Fruit fly (Drosophila melanogaster) whole organism, prepupa: ENCODE results near the gene CG15322.
"Not testable (repeated sequence)": the region's sequence is repeated elsewhere in the genome, so short reads cannot be mapped to it uniquely, and the experiment has no call there.

Source experiments
- Blimp-1 ChIP-seq: fragments of 200-800 bp; sonication (Bioruptor generic); optimal IDR thresholded peaks from 3 replicates; lab custom pipeline; 2017; ENCODE audit warnings: missing biosample characterization, missing genetic modification characterization, mild to moderate bottlenecking, moderate library complexity, missing genetic modification reagents
- CG10631 ChIP-seq: fragments of 200-800 bp; sonication (Bioruptor generic); optimal IDR thresholded peaks from 2 replicates; lab custom pipeline; 2016; ENCODE audit warnings: missing biosample characterization, missing genetic modification characterization
- CG10669 ChIP-seq: fragments of 200-800 bp; sonication (Bioruptor generic); optimal IDR thresholded peaks from 3 replicates; lab custom pipeline; 2018; ENCODE audit warnings: missing biosample characterization, mild to moderate bottlenecking, missing genetic modification characterization, moderate library complexity
- CG11294 ChIP-seq: fragments of 200-800 bp; sonication (Bioruptor generic); IDR thresholded peaks from 2 replicates; pipeline ENCODE4 v1.3.6; 2022; ENCODE audit warnings: missing biosample characterization, missing genetic modification characterization
- CG11902 ChIP-seq: fragments of 200-800 bp; sonication (Bioruptor generic); optimal IDR thresholded peaks from 3 replicates; lab custom pipeline; 2016; ENCODE audit warnings: missing biosample characterization, missing genetic modification characterization
- CG1621 ChIP-seq: fragments of 200-800 bp; sonication (Bioruptor generic); optimal IDR thresholded peaks from 3 replicates; lab custom pipeline; 2018; ENCODE audit warnings: missing biosample characterization, mild to moderate bottlenecking, missing genetic modification characterization
- CG16779 ChIP-seq: fragments of 200-800 bp; sonication (Bioruptor generic); optimal IDR thresholded peaks from 3 replicates; lab custom pipeline; 2017; ENCODE audit warnings: missing biosample characterization, mild to moderate bottlenecking, missing genetic modification characterization
- CG3032 ChIP-seq: fragments of 200-800 bp; optimal IDR thresholded peaks from 2 replicates; lab custom pipeline; 2019; ENCODE audit warnings: missing biosample characterization, mild to moderate bottlenecking, missing genetic modification characterization, moderate library complexity
- CG31627 ChIP-seq: fragments of 200-800 bp; sonication (Bioruptor generic); optimal IDR thresholded peaks from 3 replicates; lab custom pipeline; 2016; ENCODE audit warnings: missing biosample characterization, missing genetic modification characterization
- CG32006 ChIP-seq: fragments of 200-800 bp; sonication (Bioruptor generic); optimal IDR thresholded peaks from 3 replicates; lab custom pipeline; 2017; ENCODE audit warnings: missing biosample characterization, mild to moderate bottlenecking, missing genetic modification characterization
- CG34406 ChIP-seq: fragments of 200-800 bp; sonication (Bioruptor generic); optimal IDR thresholded peaks from 3 replicates; lab custom pipeline; 2016; ENCODE audit warnings: missing biosample characterization, missing genetic modification characterization
- CG3919 ChIP-seq: fragments of 200-800 bp; sonication (Bioruptor generic); optimal IDR thresholded peaks from 3 replicates; lab custom pipeline; 2016; ENCODE audit warnings: missing biosample characterization, missing genetic modification characterization
- CG6276 ChIP-seq: fragments of 200-800 bp; sonication (Bioruptor generic); optimal IDR thresholded peaks from 2 replicates; lab custom pipeline; 2017; ENCODE audit warnings: missing biosample characterization, mild to moderate bottlenecking, missing genetic modification characterization
- CG6808 ChIP-seq: fragments of 200-800 bp; sonication (Bioruptor generic); optimal IDR thresholded peaks from 3 replicates; lab custom pipeline; 2017; ENCODE audit warnings: missing biosample characterization, missing genetic modification characterization, mild to moderate bottlenecking, moderate library complexity, missing genetic modification reagents
- CG7368 ChIP-seq: fragments of 200-800 bp; sonication (Bioruptor generic); optimal IDR thresholded peaks from 3 replicates; lab custom pipeline; 2016; ENCODE audit warnings: missing biosample characterization, missing genetic modification characterization
- CG8319 ChIP-seq: fragments of 200-800 bp; sonication (Bioruptor generic); optimal IDR thresholded peaks from 3 replicates; lab custom pipeline; 2016; ENCODE audit warnings: missing biosample characterization, missing genetic modification characterization
- CG8632 ChIP-seq: fragments of 200-800 bp; sonication (Bioruptor generic); optimal IDR thresholded peaks from 3 replicates; lab custom pipeline; 2016; ENCODE audit warnings: missing biosample characterization, missing genetic modification characterization
- Eip75B ChIP-seq: fragments of 200-800 bp; sonication (Bioruptor generic); optimal IDR thresholded peaks from 3 replicates; lab custom pipeline; 2016; ENCODE audit warnings: missing biosample characterization, missing genetic modification characterization
- Eip78C ChIP-seq: fragments of 200-800 bp; sonication (Bioruptor generic); peaks from one replicate; lab custom pipeline; 2016; ENCODE audit warnings: missing biosample characterization, missing genetic modification characterization
- Eip93F ChIP-seq: fragments of 200-800 bp; sonication (Bioruptor generic); optimal IDR thresholded peaks from 2 replicates; lab custom pipeline; 2016; ENCODE audit warnings: missing biosample characterization, mild to moderate bottlenecking, missing genetic modification characterization
- Ets21C ChIP-seq: fragments of 200-800 bp; sonication (Bioruptor generic); optimal IDR thresholded peaks from 3 replicates; lab custom pipeline; 2016; ENCODE audit warnings: missing biosample characterization, missing genetic modification characterization
- Ets96B ChIP-seq: fragments of 200-800 bp; optimal IDR thresholded peaks from 2 replicates; lab custom pipeline; 2019; ENCODE audit warnings: missing biosample characterization, mild to moderate bottlenecking, missing genetic modification characterization, moderate library complexity
- Hr38 ChIP-seq: sonication (Bioruptor generic); optimal IDR thresholded peaks from 2 replicates; lab custom pipeline; 2016; ENCODE audit warnings: missing biosample characterization, missing genetic modification characterization
- Hr39 ChIP-seq: fragments of 200-800 bp; sonication (Bioruptor generic); optimal IDR thresholded peaks from 2 replicates; lab custom pipeline; 2016; ENCODE audit warnings: missing biosample characterization, missing genetic modification characterization
- OdsH ChIP-seq: fragments of 200-800 bp; sonication (Bioruptor generic); optimal IDR thresholded peaks from 3 replicates; lab custom pipeline; 2016; ENCODE audit warnings: missing biosample characterization, missing genetic modification characterization
- Smox ChIP-seq: fragments of 200-800 bp; sonication (Bioruptor generic); optimal IDR thresholded peaks from 3 replicates; lab custom pipeline; 2016; ENCODE audit warnings: missing biosample characterization, missing genetic modification characterization
- Sox102F ChIP-seq: fragments of 200-800 bp; sonication (Bioruptor generic); optimal IDR thresholded peaks from 2 replicates; lab custom pipeline; 2016; ENCODE audit warnings: missing biosample characterization, mild to moderate bottlenecking, missing genetic modification characterization
- Sox14 ChIP-seq: fragments of 200-800 bp; sonication (Bioruptor generic); optimal IDR thresholded peaks from 3 replicates; lab custom pipeline; 2016; ENCODE audit warnings: missing biosample characterization, missing genetic modification characterization
- Sox15 ChIP-seq: fragments of 200-800 bp; sonication (Bioruptor generic); optimal IDR thresholded peaks from 3 replicates; lab custom pipeline; 2016; ENCODE audit warnings: missing biosample characterization, missing genetic modification characterization
- achi ChIP-seq: fragments of 200-800 bp; sonication (Bioruptor generic); optimal IDR thresholded peaks from 3 replicates; lab custom pipeline; 2016; ENCODE audit warnings: missing biosample characterization, missing genetic modification characterization
- cyc ChIP-seq: fragments of 200-800 bp; sonication (Bioruptor generic); optimal IDR thresholded peaks from 3 replicates; lab custom pipeline; 2016; ENCODE audit warnings: missing biosample characterization, missing genetic modification characterization
- dac ChIP-seq: fragments of 200-800 bp; sonication (Bioruptor generic); optimal IDR thresholded peaks from 2 replicates; lab custom pipeline; 2017; ENCODE audit warnings: missing biosample characterization, mild to moderate bottlenecking, missing genetic modification characterization
- dsx ChIP-seq: fragments of 200-800 bp; optimal IDR thresholded peaks from 3 replicates; lab custom pipeline; 2019; ENCODE audit warnings: missing biosample characterization, mild to moderate bottlenecking, missing genetic modification characterization, moderate library complexity; ENCODE audit not compliant: poor library complexity, severe bottlenecking
- eg ChIP-seq: fragments of 200-800 bp; sonication (Bioruptor generic); IDR thresholded peaks from 3 replicates; pipeline ENCODE4 v1.3.6; 2022; ENCODE audit warnings: missing biosample characterization, missing genetic modification characterization
- esn ChIP-seq: fragments of 200-800 bp; sonication (Bioruptor generic); optimal IDR thresholded peaks from 2 replicates; lab custom pipeline; 2016; ENCODE audit warnings: missing biosample characterization, mild to moderate bottlenecking, missing genetic modification characterization, moderate library complexity
- fd59A ChIP-seq: fragments of 200-800 bp; sonication (Bioruptor generic); optimal IDR thresholded peaks from 2 replicates; lab custom pipeline; 2017; ENCODE audit warnings: missing biosample characterization, mild to moderate bottlenecking, missing genetic modification characterization, missing genetic modification reagents
- fkh ChIP-seq: fragments of 200-800 bp; sonication (Bioruptor generic); optimal IDR thresholded peaks from 3 replicates; lab custom pipeline; 2017; ENCODE audit warnings: missing biosample characterization, mild to moderate bottlenecking, missing genetic modification characterization, moderate library complexity
- lz ChIP-seq: fragments of 200-800 bp; sonication (Bioruptor generic); optimal IDR thresholded peaks from 3 replicates; lab custom pipeline; 2016; ENCODE audit warnings: missing biosample characterization, missing genetic modification characterization
- net ChIP-seq: fragments of 200-800 bp; sonication (Bioruptor generic); optimal IDR thresholded peaks from 3 replicates; lab custom pipeline; 2016; ENCODE audit warnings: missing biosample characterization, missing genetic modification characterization
- pdm3 ChIP-seq: fragments of 200-800 bp; sonication (Bioruptor generic); optimal IDR thresholded peaks from 3 replicates; lab custom pipeline; 2016; ENCODE audit warnings: missing biosample characterization, missing genetic modification characterization
- salr ChIP-seq, 2 experiments: fragments of 200-800 bp; sonication (Bioruptor generic); optimal IDR thresholded peaks; 3 replicates each; lab custom pipeline; 2016 to 2018; ENCODE audit warnings: missing biosample characterization in 2 of 2, missing genetic modification characterization in 2 of 2, mild to moderate bottlenecking in 1 of 2
- spab ChIP-seq: fragments of 200-800 bp; sonication (Bioruptor generic); optimal IDR thresholded peaks from 2 replicates; lab custom pipeline; 2017; ENCODE audit warnings: missing biosample characterization, mild to moderate bottlenecking, missing genetic modification characterization, missing genetic modification reagents

The CG15322 gene

dm6 chrX:20130486-20130885 lies 2.9 kb upstream of the CG15322 start (continued):
- TF ChIP-seq fd59A (GFP tag; lab: Kevin White, UChicago) = no peak
- TF ChIP-seq lz (GFP tag; lab: Kevin White, UChicago) = no peak
- TF ChIP-seq Blimp-1 (GFP tag; lab: Kevin White, UChicago) = no peak
- TF ChIP-seq esn (GFP tag; lab: Kevin White, UChicago) = no peak
- no peak for TF ChIP-seq CG31627
- no peak for TF ChIP-seq CG8632 (GFP tag; lab: Kevin White, UChicago)
- TF ChIP-seq CG11902 = no peak

dm6 chrX:20139493-20139892 lies 6.1 kb downstream of the CG15322 start, which contains the start of gene CG42583:
TSS of gene CG42583 (plus strand) at chrX:20139793.
- TF ChIP-seq net (GFP tag; lab: Kevin White, UChicago) (no peak), CG10669 (GFP tag; lab: Kevin White, UChicago) (no peak), dac (no peak), fkh (no peak), CG7368 (GFP tag; lab: Kevin White, UChicago) (no peak), salr (GFP tag; optimal IDR thresholded peaks at IDR 0.05; lab: Kevin White, UChicago) (no peak), CG1621 (no peak), CG8632 (GFP tag; lab: Kevin White, UChicago) (no peak), eg (GFP tag; lab: Robert Waterston, UW) (no peak), cyc (GFP tag; lab: Kevin White, UChicago) (no peak), spab (GFP tag; lab: Kevin White, UChicago) (no peak), CG11294 (GFP tag; lab: Robert Waterston, UW) (no peak), Sox15 (GFP tag; lab: Kevin White, UChicago) (no peak), Eip75B (GFP tag; lab: Kevin White, UChicago) (no peak), Hr39 (GFP tag; lab: Kevin White, UChicago) (no peak), Eip93F (GFP tag; lab: Kevin White, UChicago) (no peak)

dm6 chrX:20140710-20141109 lies 7.3 kb downstream of the CG15322 start, which contains the start of gene CG34332:
TSS of gene CG34332 (plus strand) at chrX:20141010.
- no peak for TF ChIP-seq Smox
- TF ChIP-seq Hr38 (GFP tag; lab: Kevin White, UChicago) = no peak
- no peak for TF ChIP-seq CG34406 (GFP tag; lab: Kevin White, UChicago)
- no peak for TF ChIP-seq CG11294 (GFP tag; lab: Robert Waterston, UW)
- no peak for TF ChIP-seq CG3032 (tag; lab: Kevin White, UChicago)
- TF ChIP-seq CG6276 (GFP tag; lab: Kevin White, UChicago) = no peak
- TF ChIP-seq CG16779 (tag; lab: Kevin White, UChicago) = no peak

dm6 chrX:20143088-20143487 lies 9.7 kb downstream of the CG15322 start, which contains the start of gene Or19a:
TSS of gene Or19a (minus strand) at chrX:20143188.
- not testable (repeated sequence) for TF ChIP-seq spab (GFP tag; lab: Kevin White, UChicago); CG8319 (GFP tag; lab: Kevin White, UChicago); Ets21C

dm6 chrX:20147693-20148174 lies 14.4 kb downstream of the CG15322 start, which contains the start of gene aspr:
TSS of gene aspr (plus strand) at chrX:20148124.
- TF ChIP-seq Sox15 (GFP tag; lab: Kevin White, UChicago) = no peak
- no peak for TF ChIP-seq CG34406 (GFP tag; lab: Kevin White, UChicago)
- TF ChIP-seq achi (GFP tag; lab: Kevin White, UChicago) = no peak
- TF ChIP-seq Blimp-1 (GFP tag; lab: Kevin White, UChicago) = no peak
- no peak for TF ChIP-seq Sox14 (GFP tag; lab: Kevin White, UChicago)
- peak; percentile 48 for TF ChIP-seq CG3919 (GFP tag; lab: Kevin White, UChicago)
- peak; percentile 58 for TF ChIP-seq CG3032 (tag; lab: Kevin White, UChicago)
- peak; percentile 43 for TF ChIP-seq CG10631 (GFP tag; lab: Kevin White, UChicago)
- TF ChIP-seq net (GFP tag; lab: Kevin White, UChicago) = peak; percentile 10
- TF ChIP-seq fd59A (GFP tag; lab: Kevin White, UChicago) = peak; percentile 15
- TF ChIP-seq fkh = peak; percentile 25
- TF ChIP-seq Sox102F (GFP tag; lab: Kevin White, UChicago) = no peak
- peak; percentile 23 for TF ChIP-seq pdm3 (GFP tag; lab: Kevin White, UChicago)
- TF ChIP-seq OdsH (GFP tag; lab: Kevin White, UChicago) = no peak
- peak; percentile 7 for TF ChIP-seq dsx
- no peak for TF ChIP-seq CG32006 (GFP tag; lab: Kevin White, UChicago)
- TF ChIP-seq CG10669 (GFP tag; lab: Kevin White, UChicago) = peak; percentile 52
- no peak for TF ChIP-seq CG16779 (tag; lab: Kevin White, UChicago)
- TF ChIP-seq CG31627 = no peak
- TF ChIP-seq Eip78C (GFP tag; lab: Kevin White, UChicago) = peak; percentile 67
- TF ChIP-seq CG1621 = peak; percentile 19
- TF ChIP-seq CG6808 (GFP tag; lab: Kevin White, UChicago) = peak; percentile 46
- peak; percentile 25 for TF ChIP-seq spab (GFP tag; lab: Kevin White, UChicago)
- TF ChIP-seq Smox = no peak
- peak; percentile 49 for TF ChIP-seq Ets96B (tag; lab: Kevin White, UChicago)
